Worm (Caenorhabditis elegans): Measurements from ENCODE around the gene argk-1.

- no peak for TF ChIP-seq lin-35 (GFP tag; optimal IDR thresholded peaks at IDR 0.05)
- TF ChIP-seq nhr-11 (tag; optimal IDR thresholded peaks at IDR 0.05): no peak
- TF ChIP-seq unc-62 (GFP tag; optimal IDR thresholded peaks at IDR 0.05): no peak
- TF ChIP-seq nhr-76 (tag; optimal IDR thresholded peaks at IDR 0.05): no peak
- TF ChIP-seq Y116A8C.19 (tag; optimal IDR thresholded peaks at IDR 0.05; ENCODE audit: borderline replicate concordance): no peak
- TF ChIP-seq snpc-4 (tag; optimal IDR thresholded peaks at IDR 0.05): no peak
- no peak for TF ChIP-seq skn-1 (tag; optimal IDR thresholded peaks at IDR 0.05)
- TF ChIP-seq mdl-1 (tag; optimal IDR thresholded peaks at IDR 0.05): no peak
- TF ChIP-seq nhr-84 (tag; optimal IDR thresholded peaks at IDR 0.05): no peak
- TF ChIP-seq rnt-1 (tag; optimal IDR thresholded peaks at IDR 0.05): no peak
- TF ChIP-seq ama-1 (optimal IDR thresholded peaks at IDR 0.05): no peak
- TF ChIP-seq lir-3 (tag; optimal IDR thresholded peaks at IDR 0.05; ENCODE audit: poor library complexity): no peak
These were observed 46.7 kb upstream of the argk-1 start, which contains the start of gene F14H3.5 for ce11 chrV:16057010-16057463.

Measured in whole organism, L1 larva.